Fruit fly (Drosophila melanogaster): ENCODE results near the gene atk.
A peak's percentile ranks its signal among the peaks of the same experiment; 100 is the strongest.
"Not testable (repeated sequence)": the region's sequence is repeated elsewhere in the genome, so short reads cannot be mapped to it uniquely, and the experiment has no call there.

atk gene

DNA sequence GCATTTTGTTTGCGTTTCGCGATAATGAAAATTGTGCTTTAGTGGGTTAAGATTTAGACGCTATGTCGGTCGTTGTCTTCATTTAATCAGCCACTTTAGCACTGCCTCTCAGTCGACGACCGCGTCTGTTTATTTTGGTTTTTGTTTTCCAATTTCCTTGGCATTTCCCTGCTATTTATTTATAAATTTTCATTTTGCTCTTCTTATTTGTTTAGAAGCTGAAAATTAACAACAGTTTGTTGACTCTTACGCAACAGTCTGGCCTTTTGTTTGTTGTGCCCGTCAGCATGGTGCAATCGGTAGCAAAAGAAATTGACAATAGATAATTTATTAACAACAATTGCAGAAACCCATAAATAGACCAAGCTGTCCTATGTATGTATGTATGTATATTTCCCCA is 42.9 kb upstream of the atk start:
- no peak for TF ChIP-seq CG8301 (tag; optimal IDR thresholded peaks at IDR 0.05)
- TF ChIP-seq CG15710 (tag; optimal IDR thresholded peaks at IDR 0.05): no peak
- no peak for TF ChIP-seq CG9948 (tag; optimal IDR thresholded peaks at IDR 0.05)
- peak; percentile 7; the same call in 1 of the 2 replicates for TF ChIP-seq Ets98B (GFP tag; IDR thresholded peaks at IDR 0.05)
- no peak for TF ChIP-seq rn (GFP tag; IDR thresholded peaks at IDR 0.05)

DNA sequence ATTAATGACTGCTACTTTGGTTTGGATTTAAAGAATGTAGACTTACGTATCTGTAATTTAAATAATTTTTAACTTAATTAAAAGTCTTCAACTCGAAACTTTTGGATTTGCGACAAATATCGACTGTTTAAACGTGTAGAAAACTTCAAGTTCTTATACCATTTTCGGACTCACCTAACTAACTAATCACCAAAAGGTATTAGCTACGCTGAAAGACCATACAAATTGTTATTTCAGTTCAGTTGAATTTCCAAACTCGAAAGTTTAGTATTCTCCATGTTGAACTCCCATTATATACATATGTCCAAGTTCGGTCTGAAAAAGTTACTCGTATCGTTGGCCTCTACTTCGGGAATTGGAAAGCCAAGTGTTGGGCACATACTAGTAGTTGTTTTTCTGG is 41.1 kb upstream of the atk start, which contains the start of gene CG5078:
CG5078 (plus strand) TSS at position 301 of the 400 bp plus-strand sequence.
- TF ChIP-seq Ets98B (GFP tag; IDR thresholded peaks at IDR 0.05) (no peak), CG12605 (GFP tag; IDR thresholded peaks at IDR 0.05) (no peak), D1 (tag; optimal IDR thresholded peaks at IDR 0.05) (no peak), CG17806 (tag; optimal IDR thresholded peaks at IDR 0.05) (no peak), gl (tag; optimal IDR thresholded peaks at IDR 0.05) (no peak), CG9948 (tag; optimal IDR thresholded peaks at IDR 0.05) (no peak), CG10348 (GFP tag; IDR thresholded peaks at IDR 0.05) (no peak), CG32121 (GFP tag; IDR thresholded peaks at IDR 0.05) (no peak), CG4496 (GFP tag; IDR thresholded peaks at IDR 0.05) (no peak), rn (GFP tag; IDR thresholded peaks at IDR 0.05) (no peak), Pif1A (GFP tag; optimal IDR thresholded peaks at IDR 0.05) (no peak), fd96Ca (GFP tag; IDR thresholded peaks at IDR 0.05) (no peak), CG8159 (tag; optimal IDR thresholded peaks at IDR 0.05) (no peak), CG8301 (tag; optimal IDR thresholded peaks at IDR 0.05) (no peak)

dm6 chr3L:20503886-20504285 is 39.2 kb upstream of the atk start, which contains the start of gene CG17637:
TSS of gene CG17637 (plus strand) at chr3L:20504186.
- TF ChIP-seq CG14655 (GFP tag; optimal IDR thresholded peaks at IDR 0.05); CG4496 (GFP tag; IDR thresholded peaks at IDR 0.05); Snoo (tag; optimal IDR thresholded peaks at IDR 0.05): not testable (repeated sequence)

dm6 chr3L:20503256-20503655 is 38.6 kb upstream of the atk start:
- TF ChIP-seq CG10348 (GFP tag; IDR thresholded peaks at IDR 0.05) (no peak), Ets98B (GFP tag; IDR thresholded peaks at IDR 0.05) (no peak), CG8301 (tag; optimal IDR thresholded peaks at IDR 0.05) (no peak), CG4496 (GFP tag; IDR thresholded peaks at IDR 0.05) (no peak), Snoo (tag; optimal IDR thresholded peaks at IDR 0.05) (no peak), CG12605 (GFP tag; IDR thresholded peaks at IDR 0.05) (no peak), CG17806 (tag; optimal IDR thresholded peaks at IDR 0.05) (no peak)

- not testable (repeated sequence) for TF ChIP-seq CG17806 (tag; optimal IDR thresholded peaks at IDR 0.05); CG9948 (tag; optimal IDR thresholded peaks at IDR 0.05); fd96Ca (GFP tag; IDR thresholded peaks at IDR 0.05)
Observed at dm6 chr3L:20499536-20499935, 34.9 kb upstream of the atk start, which contains the start of gene CG18281. TSS of gene CG18281 (plus strand) at chr3L:20499836.

dm6 chr3L:20498204-20498603 is 33.5 kb upstream of the atk start:
- TF ChIP-seq CG10348 (GFP tag; IDR thresholded peaks at IDR 0.05) (no peak), Pif1A (GFP tag; optimal IDR thresholded peaks at IDR 0.05) (no peak), CG17806 (tag; optimal IDR thresholded peaks at IDR 0.05) (no peak), EcR (GFP tag; optimal IDR thresholded peaks at IDR 0.05) (no peak), CG15710 (tag; optimal IDR thresholded peaks at IDR 0.05) (no peak), CG34367 (tag; optimal IDR thresholded peaks at IDR 0.05) (no peak), D1 (tag; optimal IDR thresholded peaks at IDR 0.05) (peak; percentile 29), CG9948 (tag; optimal IDR thresholded peaks at IDR 0.05) (no peak), CG32121 (GFP tag; IDR thresholded peaks at IDR 0.05) (0 out of 2 replicates have a peak, but pooled peaks have one; percentile 18), CG14655 (GFP tag; optimal IDR thresholded peaks at IDR 0.05) (no peak), gl (tag; optimal IDR thresholded peaks at IDR 0.05) (no peak), Ets98B (GFP tag; IDR thresholded peaks at IDR 0.05) (no peak), Snoo (tag; optimal IDR thresholded peaks at IDR 0.05) (no peak)

DNA sequence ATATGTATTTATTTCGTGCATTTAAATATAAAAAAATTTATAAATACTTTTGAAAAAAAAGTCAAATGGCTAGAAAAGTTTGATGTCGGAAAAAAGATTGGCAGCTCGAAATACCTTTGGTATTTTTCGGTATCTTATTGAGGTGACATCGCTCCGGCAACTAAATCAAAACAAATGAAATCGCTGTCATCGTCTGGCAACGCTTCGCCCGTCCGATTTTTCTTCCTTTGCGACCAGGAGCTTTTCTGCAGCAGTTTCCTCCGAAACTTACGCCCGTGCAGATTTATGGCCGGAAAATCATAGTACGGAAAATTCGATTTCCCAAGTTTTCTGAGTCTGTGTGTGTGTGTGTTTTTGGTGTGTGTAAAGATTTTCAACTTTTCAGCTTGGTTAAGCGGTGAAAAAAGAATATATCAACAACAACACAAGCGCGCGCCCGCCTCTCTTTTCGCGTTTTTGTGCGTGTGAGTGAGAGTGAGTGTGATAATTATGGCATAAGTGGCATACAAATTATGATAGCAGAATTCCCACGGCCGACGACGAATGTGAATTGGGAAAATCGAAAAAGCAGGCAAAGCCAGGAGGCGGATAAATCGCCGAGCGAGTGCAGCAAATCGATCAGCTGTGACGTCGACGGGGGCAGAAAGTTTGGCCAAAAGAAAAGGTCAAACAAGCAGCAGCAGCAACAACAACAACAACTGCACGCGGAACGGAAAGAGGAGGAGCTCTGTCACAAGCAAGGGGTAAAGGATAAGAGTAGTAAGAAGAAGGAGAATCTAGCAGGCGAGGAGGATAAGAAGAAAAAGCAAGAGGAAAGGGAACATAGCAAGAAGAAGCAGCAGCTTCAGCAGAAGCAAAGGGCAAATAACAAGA is 32.7 kb upstream of the atk start, which contains the start of gene CG32425:
CG32425 (plus strand) TSS at position 200 of the 873 bp plus-strand sequence.
- TF ChIP-seq CG10348 (GFP tag; IDR thresholded peaks at IDR 0.05) (no peak), CG14655 (GFP tag; optimal IDR thresholded peaks at IDR 0.05) (no peak), CG9948 (tag; optimal IDR thresholded peaks at IDR 0.05) (no peak), CG4496 (GFP tag; IDR thresholded peaks at IDR 0.05) (peak; percentile 61; the same call in 1 of the 3 replicates), D1 (tag; optimal IDR thresholded peaks at IDR 0.05) (no peak), rn (GFP tag; IDR thresholded peaks at IDR 0.05) (no peak), Pif1B (GFP tag; optimal IDR thresholded peaks at IDR 0.05) (no peak), Snoo (tag; optimal IDR thresholded peaks at IDR 0.05) (no peak), CG12605 (GFP tag; IDR thresholded peaks at IDR 0.05) (no peak), Ets98B (GFP tag; IDR thresholded peaks at IDR 0.05) (0 out of 2 replicates have a peak, but pooled peaks have one; percentile 19), fd96Ca (GFP tag; IDR thresholded peaks at IDR 0.05) (no peak), CG15710 (tag; optimal IDR thresholded peaks at IDR 0.05) (no peak), CG8159 (tag; optimal IDR thresholded peaks at IDR 0.05) (no peak), CG8301 (tag; optimal IDR thresholded peaks at IDR 0.05) (no peak), CG32121 (GFP tag; IDR thresholded peaks at IDR 0.05) (no peak), EcR (GFP tag; optimal IDR thresholded peaks at IDR 0.05) (peak; percentile 32), Pif1A (GFP tag; optimal IDR thresholded peaks at IDR 0.05) (no peak), CG17806 (tag; optimal IDR thresholded peaks at IDR 0.05) (peak; percentile 1), CG34367 (tag; optimal IDR thresholded peaks at IDR 0.05) (no peak), gl (tag; optimal IDR thresholded peaks at IDR 0.05) (peak; percentile 26), CG13204 (GFP tag; optimal IDR thresholded peaks at IDR 0.05) (no peak)
